Fruit fly (Drosophila melanogaster) whole organism, pupa: ENCODE measurements around the gene CG13795.
"Not testable (repeated sequence)": the region's sequence is repeated elsewhere in the genome, so short reads cannot be mapped to it uniquely, and the experiment has no call there.

Source experiments
- CG10348 ChIP-seq: fragments of 200-800 bp; sonication (Bioruptor generic); IDR thresholded peaks from 2 replicates; pipeline ENCODE4 v1.3.6; 2022; ENCODE audit warnings: missing biosample characterization, missing genetic modification characterization
- CG12605 ChIP-seq: fragments of 200-800 bp; sonication (Bioruptor generic); IDR thresholded peaks from 2 replicates; pipeline ENCODE4 v1.3.6; 2022; ENCODE audit warnings: missing biosample characterization, missing genetic modification characterization
- CG13204 ChIP-seq: fragments of 200-800 bp; sonication (Bioruptor generic); optimal IDR thresholded peaks from 2 replicates; lab custom pipeline; 2018; ENCODE audit warnings: missing biosample characterization, mild to moderate bottlenecking, missing genetic modification characterization, moderate library complexity
- CG14655 ChIP-seq: fragments of 200-800 bp; sonication (Bioruptor generic); optimal IDR thresholded peaks from 3 replicates; lab custom pipeline; 2017; ENCODE audit warnings: mild to moderate bottlenecking, missing biosample characterization, missing genetic modification reagents, missing genetic modification characterization
- CG15710 ChIP-seq: fragments of 200-800 bp; sonication (Bioruptor generic); optimal IDR thresholded peaks from 2 replicates; lab custom pipeline; 2018; ENCODE audit warnings: missing biosample characterization, mild to moderate bottlenecking, missing genetic modification characterization, moderate library complexity
- CG17806 ChIP-seq: fragments of 200-800 bp; sonication (Bioruptor generic); optimal IDR thresholded peaks from 2 replicates; lab custom pipeline; 2018; ENCODE audit warnings: missing biosample characterization, mild to moderate bottlenecking, missing genetic modification characterization, moderate library complexity
- CG32121 ChIP-seq: fragments of 200-800 bp; sonication (Bioruptor generic); IDR thresholded peaks from 2 replicates; pipeline ENCODE4 v1.3.6; 2022; ENCODE audit warnings: missing biosample characterization, missing genetic modification characterization
- CG34367 ChIP-seq: fragments of 200-800 bp; sonication (Bioruptor generic); optimal IDR thresholded peaks from 2 replicates; lab custom pipeline; 2018; ENCODE audit warnings: missing biosample characterization, mild to moderate bottlenecking, missing genetic modification characterization
- CG4496 ChIP-seq: fragments of 200-800 bp; sonication (Bioruptor generic); IDR thresholded peaks from 3 replicates; pipeline ENCODE4 v1.3.6; 2022; ENCODE audit warnings: missing biosample characterization, missing genetic modification characterization
- CG8159 ChIP-seq: fragments of 200-800 bp; sonication (Bioruptor generic); optimal IDR thresholded peaks from 3 replicates; lab custom pipeline; 2018; ENCODE audit warnings: missing biosample characterization, mild to moderate bottlenecking, missing genetic modification characterization, moderate library complexity
- CG8301 ChIP-seq: fragments of 200-800 bp; sonication (Bioruptor generic); optimal IDR thresholded peaks from 2 replicates; lab custom pipeline; 2018; ENCODE audit warnings: missing biosample characterization, mild to moderate bottlenecking, missing genetic modification characterization
- CG9948 ChIP-seq: fragments of 200-800 bp; sonication (Bioruptor generic); optimal IDR thresholded peaks from 2 replicates; lab custom pipeline; 2018; ENCODE audit warnings: missing biosample characterization, mild to moderate bottlenecking, missing genetic modification characterization, moderate library complexity
- D1 ChIP-seq: fragments of 200-800 bp; sonication (Bioruptor generic); optimal IDR thresholded peaks from 2 replicates; lab custom pipeline; 2018; ENCODE audit warnings: missing biosample characterization, mild to moderate bottlenecking, missing genetic modification characterization, moderate library complexity
- EcR ChIP-seq: fragments of 200-800 bp; sonication (Bioruptor generic); optimal IDR thresholded peaks from 3 replicates; lab custom pipeline; 2019; ENCODE audit warnings: missing biosample characterization, missing genetic modification characterization, mild to moderate bottlenecking, moderate library complexity, missing genetic modification reagents
- Ets98B ChIP-seq: fragments of 200-800 bp; sonication (Bioruptor generic); IDR thresholded peaks from 2 replicates; pipeline ENCODE4 v1.3.6; 2022; ENCODE audit warnings: missing biosample characterization, missing genetic modification characterization
- Pif1A ChIP-seq: fragments of 200-800 bp; sonication (Bioruptor generic); optimal IDR thresholded peaks from 3 replicates; lab custom pipeline; 2016; ENCODE audit warnings: missing biosample characterization, missing genetic modification characterization
- Pif1B ChIP-seq: fragments of 200-800 bp; sonication (Bioruptor generic); optimal IDR thresholded peaks from 3 replicates; lab custom pipeline; 2016; ENCODE audit warnings: missing biosample characterization, missing genetic modification characterization
- Snoo ChIP-seq: fragments of 200-800 bp; sonication (Bioruptor generic); optimal IDR thresholded peaks from 3 replicates; lab custom pipeline; 2017; ENCODE audit warnings: missing biosample characterization, mild to moderate bottlenecking, missing genetic modification characterization, inconsistent platforms
- fd96Ca ChIP-seq: fragments of 200-800 bp; sonication (Bioruptor generic); IDR thresholded peaks from 3 replicates; pipeline ENCODE4 v1.3.6; 2022; ENCODE audit warnings: missing biosample characterization, missing genetic modification characterization
- gl ChIP-seq: fragments of 200-800 bp; sonication (Bioruptor generic); optimal IDR thresholded peaks from 2 replicates; lab custom pipeline; 2018; ENCODE audit warnings: missing biosample characterization, mild to moderate bottlenecking, missing genetic modification characterization
- rn ChIP-seq: fragments of 200-800 bp; sonication (Bioruptor generic); IDR thresholded peaks from 2 replicates; pipeline ENCODE4 v1.3.6; 2022; ENCODE audit warnings: missing biosample characterization, missing genetic modification characterization

CG13795 gene

DNA sequence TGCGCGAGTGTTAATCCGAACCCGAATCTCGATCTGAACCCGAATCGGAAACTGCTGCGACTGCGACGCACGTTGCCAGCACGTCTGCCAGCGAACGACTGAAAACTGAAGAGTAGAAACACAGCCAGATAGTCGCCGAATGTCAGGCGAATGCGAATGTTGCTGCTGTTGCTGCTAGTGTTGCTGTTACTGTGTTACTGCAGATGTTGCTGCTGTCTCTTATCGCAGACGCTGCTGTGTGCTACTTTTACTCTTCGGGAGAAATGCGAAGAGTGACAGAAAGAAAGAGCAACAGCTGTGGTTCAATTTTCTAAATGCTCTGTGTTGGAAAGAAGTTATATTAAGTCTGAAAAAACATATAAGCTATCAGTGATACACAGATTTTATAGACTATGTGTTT is 12.6 kb upstream of the CG13795 start, which contains the start of gene CG31904:
Gene CG31904 (minus strand): TSS at position 101 of the 400 bp plus-strand sequence.
- TF ChIP-seq rn; gl (tag; lab: Kevin White, UChicago); fd96Ca (GFP tag; lab: Robert Waterston, UW): not testable (repeated sequence)
- TF ChIP-seq, all 21 proteins: peak for 0; not testable (repeated sequence) for 21

DNA sequence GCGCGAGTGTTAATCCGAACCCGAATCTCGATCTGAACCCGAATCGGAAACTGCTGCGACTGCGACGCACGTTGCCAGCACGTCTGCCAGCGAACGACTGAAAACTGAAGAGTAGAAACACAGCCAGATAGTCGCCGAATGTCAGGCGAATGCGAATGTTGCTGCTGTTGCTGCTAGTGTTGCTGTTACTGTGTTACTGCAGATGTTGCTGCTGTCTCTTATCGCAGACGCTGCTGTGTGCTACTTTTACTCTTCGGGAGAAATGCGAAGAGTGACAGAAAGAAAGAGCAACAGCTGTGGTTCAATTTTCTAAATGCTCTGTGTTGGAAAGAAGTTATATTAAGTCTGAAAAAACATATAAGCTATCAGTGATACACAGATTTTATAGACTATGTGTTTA is 6.5 kb upstream of the CG13795 start, which contains the start of gene CG13796:
Gene CG13796 (minus strand): TSS at position 101 of the 400 bp plus-strand sequence.
- TF ChIP-seq CG34367 (tag; lab: Kevin White, UChicago); rn; CG10348 (GFP tag; lab: Robert Waterston, UW): not testable (repeated sequence)

DNA sequence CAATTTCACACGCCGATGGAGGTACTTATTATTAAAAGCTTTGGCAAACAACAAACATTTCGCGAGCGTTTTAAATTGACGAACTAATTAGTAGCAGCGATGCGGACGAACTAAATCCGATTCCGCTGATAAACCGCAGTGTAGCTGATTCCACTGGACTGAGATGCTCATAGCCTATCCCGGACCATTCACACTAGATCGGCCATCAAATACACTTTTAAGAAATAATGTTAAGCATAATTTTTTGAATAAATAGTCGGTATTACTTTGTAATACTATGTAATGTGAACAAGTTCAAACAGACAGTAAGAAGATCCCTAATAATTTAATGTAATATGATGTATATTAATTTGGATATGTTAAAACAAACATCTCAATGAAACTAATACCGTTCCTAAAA is 3.4 kb downstream of the CG13795 start, which contains the start of gene CG13794:
Gene CG13794 (minus strand): TSS at position 101 of the 400 bp plus-strand sequence.
- TF ChIP-seq Snoo (tag; lab: Kevin White, UChicago) (no peak), CG32121 (GFP tag; lab: Robert Waterston, UW) (no peak), CG17806 (no peak), CG8159 (no peak), gl (tag; lab: Kevin White, UChicago) (no peak), CG4496 (no peak), rn (no peak), CG10348 (GFP tag; lab: Robert Waterston, UW) (no peak)

DNA sequence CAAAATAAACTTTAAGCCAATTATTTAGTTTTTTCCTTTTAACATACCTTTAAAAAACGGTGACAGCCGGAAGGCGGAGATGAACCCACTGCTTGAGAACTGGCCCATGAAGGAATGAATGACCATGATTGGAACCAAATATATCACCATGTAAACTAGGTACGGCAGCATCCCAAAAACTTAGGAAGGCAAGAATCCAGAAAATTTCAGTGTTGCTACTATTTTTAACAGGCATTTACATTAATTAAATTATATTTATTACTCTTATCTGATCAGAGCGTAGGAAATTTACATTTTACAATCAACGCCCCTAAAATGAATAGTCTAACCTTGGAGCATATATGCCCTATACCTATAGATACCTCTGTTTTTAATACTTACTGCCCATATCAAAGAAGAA is 4.0 kb downstream of the CG13795 start:
- no peak for TF ChIP-seq Ets98B (GFP tag; lab: Robert Waterston, UW)
- no peak for TF ChIP-seq CG8159
- TF ChIP-seq CG15710 (tag; lab: Kevin White, UChicago): no peak
- TF ChIP-seq CG10348 (GFP tag; lab: Robert Waterston, UW): no peak
- no peak for TF ChIP-seq Snoo (tag; lab: Kevin White, UChicago)
- TF ChIP-seq CG32121 (GFP tag; lab: Robert Waterston, UW): no peak
- no peak for TF ChIP-seq CG17806
- TF ChIP-seq CG4496: no peak
- no peak for TF ChIP-seq fd96Ca (GFP tag; lab: Robert Waterston, UW)
- TF ChIP-seq CG12605 (GFP tag; lab: Robert Waterston, UW): no peak
- no peak for TF ChIP-seq CG9948 (tag; lab: Kevin White, UChicago)
- TF ChIP-seq CG14655: no peak

DNA sequence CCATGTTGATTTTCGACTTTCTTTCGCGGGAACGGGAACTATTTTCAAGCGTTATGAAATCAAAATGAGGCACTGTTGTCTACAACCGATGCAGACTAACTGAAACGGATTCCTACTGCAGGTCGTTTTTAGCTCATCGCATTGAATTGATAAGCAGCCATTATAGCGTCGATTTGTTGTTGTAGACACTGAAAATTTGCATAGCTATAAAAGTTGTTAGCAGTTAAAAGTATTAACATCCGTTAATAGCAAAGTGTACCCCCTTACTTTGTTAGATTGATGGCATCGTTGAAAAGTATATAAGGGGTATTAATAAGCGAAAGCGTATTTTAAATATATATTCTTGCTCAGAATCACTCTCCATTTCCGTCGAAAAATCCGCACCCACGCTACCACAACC is 6.7 kb downstream of the CG13795 start, which contains the start of gene CG13793:
Gene CG13793 (minus strand): TSS at position 101 of the 400 bp plus-strand sequence.
- no peak for TF ChIP-seq CG8301 (tag; lab: Kevin White, UChicago)
- no peak for TF ChIP-seq CG17806
- TF ChIP-seq D1 (tag; lab: Kevin White, UChicago): no peak
- TF ChIP-seq CG32121 (GFP tag; lab: Robert Waterston, UW): no peak
- no peak for TF ChIP-seq Pif1B (GFP tag; lab: Kevin White, UChicago)
- no peak for TF ChIP-seq CG14655
- TF ChIP-seq Snoo (tag; lab: Kevin White, UChicago): no peak
- no peak for TF ChIP-seq CG34367 (tag; lab: Kevin White, UChicago)
- no peak for TF ChIP-seq CG13204 (GFP tag; lab: Kevin White, UChicago)

DNA sequence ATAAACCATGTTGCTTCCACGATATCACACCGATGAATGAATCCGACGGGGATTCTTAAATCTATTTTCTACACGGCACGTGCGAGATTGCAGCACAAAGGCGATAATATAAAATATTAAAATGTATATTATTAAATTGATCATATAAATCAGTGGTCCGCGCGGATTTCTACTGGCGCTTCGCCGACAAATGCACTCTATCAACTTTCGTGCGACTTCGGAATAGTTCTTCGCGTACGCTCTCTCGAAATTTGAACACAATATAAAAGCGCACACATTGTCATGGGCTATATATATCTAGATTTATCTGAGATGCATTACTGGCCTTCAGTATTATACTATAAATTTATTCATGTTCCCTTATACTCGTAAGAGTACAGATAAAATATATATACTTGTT is 9.6 kb downstream of the CG13795 start, which contains the start of gene CG33296:
Gene CG33296 (minus strand): TSS at position 101 of the 400 bp plus-strand sequence.
- TF ChIP-seq EcR (no peak), CG12605 (GFP tag; lab: Robert Waterston, UW) (no peak), CG34367 (tag; lab: Kevin White, UChicago) (no peak), Pif1A (GFP tag; lab: Kevin White, UChicago) (no peak), Ets98B (GFP tag; lab: Robert Waterston, UW) (no peak), CG10348 (GFP tag; lab: Robert Waterston, UW) (no peak), CG9948 (tag; lab: Kevin White, UChicago) (no peak), D1 (tag; lab: Kevin White, UChicago) (no peak), CG15710 (tag; lab: Kevin White, UChicago) (no peak), CG8159 (no peak), CG32121 (GFP tag; lab: Robert Waterston, UW) (no peak), fd96Ca (GFP tag; lab: Robert Waterston, UW) (no peak), rn (no peak), gl (tag; lab: Kevin White, UChicago) (no peak), Pif1B (GFP tag; lab: Kevin White, UChicago) (no peak), CG17806 (no peak), CG14655 (no peak), Snoo (tag; lab: Kevin White, UChicago) (no peak), CG8301 (tag; lab: Kevin White, UChicago) (no peak), CG4496 (no peak)

DNA sequence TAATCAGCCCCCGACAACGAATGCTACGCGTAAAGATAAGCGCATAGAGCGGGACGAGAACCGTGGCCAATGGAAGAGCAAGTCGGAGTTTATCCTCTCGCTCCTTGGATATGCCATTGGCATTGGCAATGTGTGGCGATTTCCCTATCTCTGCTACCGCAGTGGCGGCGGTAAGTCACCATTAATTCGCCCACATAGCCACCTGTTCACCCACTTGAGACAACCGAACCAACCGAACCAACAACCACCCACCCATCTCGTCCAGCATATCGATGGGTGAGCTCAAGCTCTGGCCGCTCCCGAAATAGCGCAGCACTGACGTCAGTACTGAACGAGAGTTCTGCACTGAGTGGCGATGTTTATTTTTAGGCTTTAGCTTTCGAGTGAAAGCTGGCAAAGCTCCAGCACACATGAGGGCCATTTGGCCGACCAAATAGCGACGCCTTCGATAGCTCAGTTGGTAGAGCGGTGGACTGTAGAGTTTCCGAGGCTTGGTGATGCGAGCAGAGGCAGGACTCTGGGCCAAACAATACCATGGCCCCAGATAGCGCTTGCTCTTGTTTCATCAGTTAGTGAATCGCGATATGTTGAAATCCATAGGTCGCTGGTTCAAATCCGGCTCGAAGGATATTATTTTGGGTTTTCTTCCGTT is 14.9 kb downstream of the CG13795 start:
- TF ChIP-seq CG8301 (tag; lab: Kevin White, UChicago): no peak
- no peak for TF ChIP-seq Snoo (tag; lab: Kevin White, UChicago)
- TF ChIP-seq CG4496: 0 out of 3 replicates have a peak, but pooled peaks have one; percentile 18
- no peak for TF ChIP-seq Ets98B (GFP tag; lab: Robert Waterston, UW)
- TF ChIP-seq CG10348 (GFP tag; lab: Robert Waterston, UW): no peak
- TF ChIP-seq CG32121 (GFP tag; lab: Robert Waterston, UW): no peak
- no peak for TF ChIP-seq CG8159
- no peak for TF ChIP-seq CG9948 (tag; lab: Kevin White, UChicago)
- TF ChIP-seq, all 21 proteins: peak for 1
